Worm (Caenorhabditis elegans) whole organism, L2 larva: Measurements from ENCODE around the gene C56A3.8.

Source experiments
- blmp-1 ChIP-seq: sonication (generic microtip); optimal IDR thresholded peaks from 2 replicates; lab custom pipeline; 2017; ENCODE audit warnings: missing genetic modification characterization, mild to moderate bottlenecking, missing compliant biosample characterization, antibody characterized with exemption, moderate library complexity; ENCODE audit not compliant: insufficient read depth
- ceh-82 ChIP-seq: fragments of 150-350 bp; optimal IDR thresholded peaks from 2 replicates; lab custom pipeline; 2014; ENCODE audit warnings: missing biosample characterization, missing genetic modification characterization
- nhr-11 ChIP-seq: fragments of 150-350 bp; optimal IDR thresholded peaks from 2 replicates; lab custom pipeline; 2014; ENCODE audit warnings: missing biosample characterization, missing genetic modification characterization
- nhr-6 ChIP-seq: fragments of 150-350 bp; optimal IDR thresholded peaks from 2 replicates; lab custom pipeline; 2014; ENCODE audit warnings: missing biosample characterization, missing genetic modification characterization
- snpc-4 ChIP-seq: fragments of 150-350 bp; optimal IDR thresholded peaks from 2 replicates; lab custom pipeline; 2014; ENCODE audit warnings: missing biosample characterization, missing genetic modification characterization
- ztf-11 ChIP-seq: sonication (generic microtip); optimal IDR thresholded peaks from 2 replicates; lab custom pipeline; 2017; ENCODE audit warnings: missing biosample characterization, missing genetic modification characterization

- TF ChIP-seq ceh-82 (tag; lab: Kevin White, UChicago) (no peak), snpc-4 (no peak), nhr-6 (tag; lab: Kevin White, UChicago) (no peak), nhr-11 (tag; lab: Kevin White, UChicago) (no peak), ztf-11 (tag; lab: Kevin White, UChicago) (no peak), blmp-1 (tag; lab: Kevin White, UChicago) (no peak)
Observed at ce11 chrV:13562748-13563147, 2.7 kb downstream of the C56A3.8 start.
